Fruit fly (Drosophila melanogaster): ENCODE data around the gene CG32462.

The CG32462 gene

DNA sequence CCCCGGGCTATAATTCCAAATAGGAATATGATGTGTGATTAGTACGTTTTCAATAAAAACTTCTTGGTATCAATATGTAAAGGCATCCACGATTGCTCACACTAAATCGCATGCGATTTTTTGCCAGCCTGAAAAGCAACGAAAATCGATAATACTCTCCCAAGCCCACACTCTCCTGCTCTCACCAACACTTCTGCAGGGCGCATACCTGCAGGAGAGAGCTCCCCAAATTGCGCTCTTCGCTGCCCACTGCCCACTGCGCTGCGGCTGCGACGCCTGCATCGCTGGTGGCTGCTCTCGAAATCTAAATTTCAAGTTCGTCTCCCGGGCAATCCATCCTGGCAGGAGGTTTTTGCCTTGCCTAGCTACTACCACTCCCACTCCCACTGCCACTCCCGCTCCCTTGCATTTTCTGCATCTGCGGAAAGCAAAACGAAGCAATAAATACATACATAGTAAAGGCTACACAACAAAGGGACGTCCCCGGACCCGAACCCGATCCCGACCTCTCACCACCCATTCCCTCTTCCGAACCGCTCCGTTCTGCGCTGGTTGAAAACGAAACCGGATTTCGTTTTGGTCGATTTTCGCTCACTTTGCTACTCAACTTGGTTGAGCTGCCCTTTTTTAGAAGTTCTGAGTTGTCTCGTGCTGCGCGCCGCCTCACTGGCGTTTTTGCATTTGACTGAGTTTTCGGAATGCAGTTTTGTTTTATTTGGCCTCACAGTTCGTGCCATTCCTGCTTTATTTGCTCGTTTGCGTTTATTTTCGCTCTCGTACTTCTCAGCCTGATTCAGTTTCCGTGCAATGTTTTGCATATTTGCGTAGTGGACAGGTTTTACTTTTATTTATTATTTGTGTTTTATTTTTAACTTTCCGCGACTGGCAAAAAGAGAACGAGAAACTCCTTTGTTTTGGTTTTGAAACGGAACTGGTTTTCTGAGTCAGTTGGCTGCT is 1.9 kb downstream of the CG32462 start (continued):
- TF ChIP-seq Met (GFP tag; optimal IDR thresholded peaks at IDR 0.05) (peak; percentile 34), Hr39 (GFP tag; optimal IDR thresholded peaks at IDR 0.05) (no peak), dac (GFP tag; optimal IDR thresholded peaks at IDR 0.05) (no peak), CG1621 (tag; optimal IDR thresholded peaks at IDR 0.05) (peak; percentile 85), CG9139 (GFP tag; optimal IDR thresholded peaks at IDR 0.05) (peak; percentile 96), Lpt (GFP tag; optimal IDR thresholded peaks at IDR 0.05) (peak; percentile 78), Eip93F (GFP tag; optimal IDR thresholded peaks at IDR 0.05) (peak; percentile 14), CG10669 (GFP tag; optimal IDR thresholded peaks at IDR 0.05) (peak; percentile 85), CG11902 (GFP tag; optimal IDR thresholded peaks at IDR 0.05) (no peak), Ets21C (GFP tag; optimal IDR thresholded peaks at IDR 0.05) (no peak), Gug (GFP tag; IDR thresholded peaks at IDR 0.05) (0 out of 2 replicates have a peak, but pooled peaks have one; percentile 8), ss (GFP tag; optimal IDR thresholded peaks at IDR 0.05) (peak; percentile 96 to 99), CG7368 (GFP tag; optimal IDR thresholded peaks at IDR 0.05) (peak; percentile 52), CG16779 (tag; optimal IDR thresholded peaks at IDR 0.05) (peak; percentile 84), Hr38 (GFP tag; optimal IDR thresholded peaks at IDR 0.05) (no peak), lz (GFP tag; optimal IDR thresholded peaks at IDR 0.05) (peak; percentile 11), vri (GFP tag; optimal IDR thresholded peaks at IDR 0.05) (peak; percentile 63), CG11762 (GFP tag; optimal IDR thresholded peaks at IDR 0.05; ENCODE audit: insufficient read depth) (peak; percentile 1), svp (GFP tag) (peak; percentile 78), acj6 (GFP tag; optimal IDR thresholded peaks at IDR 0.05) (peak; percentile 6), CG31627 (GFP tag; optimal IDR thresholded peaks at IDR 0.05) (no peak), OdsH (GFP tag; optimal IDR thresholded peaks at IDR 0.05) (peak; percentile 10), eg (GFP tag; IDR thresholded peaks at IDR 0.05) (0 out of 3 replicates have a peak, but pooled peaks have one; percentile 43), Sox102F (GFP tag; optimal IDR thresholded peaks at IDR 0.05) (peak; percentile 72), Ets96B (tag; optimal IDR thresholded peaks at IDR 0.05) (peak; percentile 79), CG4318 (GFP tag; optimal IDR thresholded peaks at IDR 0.05) (no peak), CG32006 (GFP tag; optimal IDR thresholded peaks at IDR 0.05) (peak; percentile 21), fd85E (GFP tag; optimal IDR thresholded peaks at IDR 0.05) (peak; percentile 41)

DNA sequence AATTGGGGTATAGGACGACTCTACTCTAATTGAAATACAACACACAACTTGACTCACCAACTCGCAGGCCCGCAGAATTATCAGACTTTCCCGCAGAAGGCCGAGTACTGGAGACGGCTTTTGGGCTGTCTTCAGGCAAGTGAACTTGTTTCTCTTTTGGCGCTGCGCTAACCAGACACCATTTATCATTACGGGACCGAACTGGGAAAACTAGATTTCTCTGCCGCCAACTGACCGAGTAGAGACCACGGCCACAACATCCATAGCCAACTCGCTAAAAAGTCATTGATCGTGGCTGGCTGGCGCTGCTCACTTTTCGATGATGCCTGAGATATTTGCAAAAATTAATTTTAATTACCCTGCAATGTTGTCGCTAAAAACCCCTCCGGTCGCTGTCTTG is 4.4 kb downstream of the CG32462 start:
- TF ChIP-seq dsx (GFP tag; optimal IDR thresholded peaks at IDR 0.05; ENCODE audit: poor library complexity, severe bottlenecking) (peak; percentile 86), CG6808 (GFP tag; optimal IDR thresholded peaks at IDR 0.05) (no peak)

DNA sequence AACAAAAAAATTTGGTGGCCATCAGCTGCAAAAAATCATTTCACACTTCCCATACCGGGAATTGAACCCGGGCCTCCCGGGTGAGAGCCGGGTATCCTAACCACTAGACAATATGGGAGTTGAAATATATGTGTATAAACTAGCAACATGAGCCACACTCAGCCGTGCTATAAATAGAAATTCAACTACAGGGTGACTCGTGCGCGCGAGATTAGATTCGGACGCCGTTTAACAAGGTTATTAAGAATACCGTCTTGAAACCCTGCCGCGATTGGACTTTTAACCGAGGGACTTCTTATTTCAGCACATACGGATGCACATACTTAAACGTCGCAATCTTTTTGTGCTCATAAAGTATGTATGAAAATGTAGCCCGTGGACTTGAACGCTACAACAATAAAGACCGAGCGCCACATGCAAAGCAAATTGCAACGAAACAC is 5.6 kb downstream of the CG32462 start:
- TF ChIP-seq CG10669 (GFP tag; optimal IDR thresholded peaks at IDR 0.05) (peak; percentile 3), Eip78C (GFP tag) (peak; percentile 82), ss (GFP tag; optimal IDR thresholded peaks at IDR 0.05) (peak; percentile 54 to 57), fkh (GFP tag; optimal IDR thresholded peaks at IDR 0.05) (no peak), Met (GFP tag; optimal IDR thresholded peaks at IDR 0.05) (peak; percentile 20), eg (GFP tag; IDR thresholded peaks at IDR 0.05) (peak; percentile 40; the same call in 2 of the 3 replicates), CG8119 (GFP tag; IDR thresholded peaks at IDR 0.05) (0 out of 3 replicates have a peak, but pooled peaks have one; percentile 19), Smox (GFP tag; optimal IDR thresholded peaks at IDR 0.05) (no peak), dsx (GFP tag; optimal IDR thresholded peaks at IDR 0.05; ENCODE audit: poor library complexity, severe bottlenecking) (peak; percentile 63), CG6163 (GFP tag; IDR thresholded peaks at IDR 0.05) (0 out of 3 replicates have a peak, but pooled peaks have one; percentile 23), vri (GFP tag; optimal IDR thresholded peaks at IDR 0.05) (peak; percentile 10), CG32006 (GFP tag; optimal IDR thresholded peaks at IDR 0.05) (no peak), CG6854 (GFP tag; optimal IDR thresholded peaks at IDR 0.05) (peak; percentile 37), CG6808 (GFP tag; optimal IDR thresholded peaks at IDR 0.05) (peak; percentile 64), CG11762 (GFP tag; optimal IDR thresholded peaks at IDR 0.05; ENCODE audit: insufficient read depth) (no peak), svp (GFP tag) (peak; percentile 67), CG6276 (GFP tag; optimal IDR thresholded peaks at IDR 0.05) (peak; percentile 32), net (GFP tag; optimal IDR thresholded peaks at IDR 0.05) (peak; percentile 25), CG3919 (GFP tag; optimal IDR thresholded peaks at IDR 0.05) (peak; percentile 1), achi (GFP tag; optimal IDR thresholded peaks at IDR 0.05) (peak; percentile 14), Sox102F (GFP tag; optimal IDR thresholded peaks at IDR 0.05) (no peak), CG9139 (GFP tag; optimal IDR thresholded peaks at IDR 0.05) (peak; percentile 31), CG16779 (tag; optimal IDR thresholded peaks at IDR 0.05) (peak; percentile 27), topi (GFP tag; optimal IDR thresholded peaks at IDR 0.05) (peak; percentile 9), Sox14 (GFP tag; optimal IDR thresholded peaks at IDR 0.05) (peak; percentile 9), fd85E (GFP tag; optimal IDR thresholded peaks at IDR 0.05) (no peak), CG4318 (GFP tag; optimal IDR thresholded peaks at IDR 0.05) (no peak)
